Worm (Caenorhabditis elegans): ENCODE data around the gene F49F1.12.

The F49F1.12 gene

DNA sequence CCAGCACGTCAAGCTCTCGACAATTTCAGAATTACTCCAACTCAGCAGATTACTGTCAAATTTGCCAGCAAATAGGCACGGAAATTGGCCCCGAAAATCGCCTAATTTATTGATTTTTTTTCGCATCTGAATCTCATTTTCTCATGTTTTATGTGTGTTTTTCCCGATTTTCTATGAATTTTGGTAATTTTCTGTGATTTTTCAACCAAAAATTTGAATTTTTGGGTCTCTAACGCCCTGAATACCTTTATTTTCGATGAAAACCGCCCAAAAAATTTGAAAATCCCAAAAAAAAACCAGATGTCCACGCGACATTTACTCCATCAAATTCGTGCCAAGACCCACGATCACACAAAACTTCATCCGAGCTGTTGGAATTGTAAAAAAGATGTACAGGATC lies 33.2 kb upstream of the F49F1.12 start, which contains the start of gene dnj-15:
TSS of gene dnj-15 (plus strand) at position 301 of the 400 bp plus-strand sequence.
- TF ChIP-seq him-1 (tag; optimal IDR thresholded peaks at IDR 0.05) (no peak), Y79H2A.3 (GFP tag; conservative IDR thresholded peaks at IDR 0.05) (no peak), attf-6 (GFP tag; IDR thresholded peaks at IDR 0.05) (no peak), B0035.1 (tag; optimal IDR thresholded peaks at IDR 0.05) (no peak), madf-10 (tag; optimal IDR thresholded peaks at IDR 0.05) (no peak), nhr-27 (tag; optimal IDR thresholded peaks at IDR 0.05) (no peak), nfyb-1 (GFP tag; IDR thresholded peaks at IDR 0.05) (no peak), mcd-1 (GFP tag; IDR thresholded peaks at IDR 0.05) (no peak)

DNA sequence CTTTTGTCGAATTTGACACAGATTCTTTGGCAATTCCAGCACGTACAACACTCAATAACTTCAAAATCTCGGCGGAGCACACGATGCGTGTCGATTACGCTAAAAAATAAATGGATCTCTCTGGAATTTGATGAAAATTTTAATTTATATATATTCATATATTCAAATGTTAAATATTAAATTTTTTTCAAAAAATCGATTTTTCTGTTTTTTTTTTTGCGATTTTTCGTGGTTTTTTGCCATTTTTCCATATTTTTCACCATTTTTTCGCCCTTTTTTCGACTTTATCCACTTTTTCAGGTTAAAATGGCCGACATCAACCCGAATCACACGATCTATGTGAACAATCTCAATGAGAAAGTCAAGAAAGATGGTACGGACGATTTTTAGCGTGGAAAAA lies 30.9 kb upstream of the F49F1.12 start, which contains the start of gene rnp-3:
TSS of gene rnp-3 (plus strand) at position 301 of the 400 bp plus-strand sequence.
- TF ChIP-seq nhr-120 (GFP tag; IDR thresholded peaks at IDR 0.05), result no peak

DNA sequence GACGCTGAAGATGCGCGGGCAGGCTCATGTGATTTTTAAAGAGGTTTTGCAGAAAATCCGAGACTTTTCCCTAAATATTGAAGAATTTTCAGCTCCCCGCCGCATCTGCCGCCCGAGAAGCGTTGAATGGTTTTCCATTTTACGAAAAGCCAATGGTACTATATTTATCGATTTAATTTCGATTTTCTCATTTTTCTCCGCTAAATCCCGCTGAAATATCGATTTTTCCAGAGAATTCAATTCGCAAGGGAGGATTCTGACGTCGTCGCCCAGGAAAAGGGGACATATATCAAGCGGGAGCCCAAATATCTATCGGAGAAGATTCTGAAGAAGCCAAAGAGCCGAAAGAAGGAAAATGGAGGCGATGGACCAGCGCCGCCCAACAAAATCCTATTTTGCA lies 29.4 kb upstream of the F49F1.12 start:
- TF ChIP-seq nhr-120 (GFP tag; IDR thresholded peaks at IDR 0.05) (no peak), madf-8 (GFP tag; conservative IDR thresholded peaks at IDR 0.05) (no peak), tlf-1 (GFP tag; optimal IDR thresholded peaks at IDR 0.05) (no peak), gei-17 (GFP tag; optimal IDR thresholded peaks at IDR 0.05) (no peak), ztf-6 (GFP tag; IDR thresholded peaks at IDR 0.05) (no peak), F57A8.1 (GFP tag; optimal IDR thresholded peaks at IDR 0.05) (no peak), attf-6 (GFP tag; IDR thresholded peaks at IDR 0.05) (no peak), F10E7.11 (tag; optimal IDR thresholded peaks at IDR 0.05) (no peak), aptf-3 (GFP tag; IDR thresholded peaks at IDR 0.05) (no peak), fkh-3 (tag; optimal IDR thresholded peaks at IDR 0.05) (no peak), ztf-26 (tag; optimal IDR thresholded peaks at IDR 0.05) (no peak), lin-40 (tag; optimal IDR thresholded peaks at IDR 0.05) (no peak), B0019.2 (GFP tag; conservative IDR thresholded peaks at IDR 0.05) (no peak), Y56A3A.18 (GFP tag; IDR thresholded peaks at IDR 0.05) (no peak), madf-3 (GFP tag; IDR thresholded peaks at IDR 0.05) (no peak), F23B12.7 (tag; optimal IDR thresholded peaks at IDR 0.05; ENCODE audit: insufficient read depth) (no peak), snpc-3.4 (tag; optimal IDR thresholded peaks at IDR 0.05) (no peak), C06A6.2 (GFP tag; conservative IDR thresholded peaks at IDR 0.05) (no peak)

DNA sequence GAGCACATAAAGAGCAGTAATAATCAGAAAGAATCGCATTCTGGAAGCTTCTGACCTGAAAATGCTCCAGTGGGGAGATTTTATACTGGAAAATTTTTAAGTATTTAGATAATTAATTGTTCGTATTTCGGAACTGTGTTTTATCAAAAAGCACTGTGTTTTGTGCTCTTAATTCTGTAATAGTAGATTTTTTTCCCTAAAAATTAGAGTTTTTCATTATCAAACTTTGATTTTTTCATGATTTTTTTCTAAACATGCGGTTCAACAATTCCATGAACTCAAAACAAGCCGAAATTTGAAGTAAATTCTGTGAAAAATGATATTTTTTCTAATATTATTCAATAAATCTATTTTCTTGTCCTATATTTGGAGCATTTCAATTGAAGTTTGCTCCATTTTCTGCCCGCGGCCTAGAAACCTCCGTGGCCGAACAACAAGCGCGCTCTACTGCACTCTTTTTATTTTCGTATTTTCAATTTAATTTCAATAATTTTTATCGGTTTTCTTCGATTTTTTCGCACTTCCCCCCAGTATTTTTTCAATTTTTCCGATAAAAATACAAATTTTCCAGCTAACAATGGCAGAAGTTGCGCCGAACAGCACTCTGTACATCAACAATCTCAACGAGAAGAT lies 28.8 kb upstream of the F49F1.12 start, which contains the start of the genes K08D10.13 and rnp-2:
TSS of gene K08D10.13 (minus strand) at position 51 of the 633 bp plus-strand sequence.
TSS of gene rnp-2 (plus strand) at position 546 of the 633 bp plus-strand sequence.
- TF ChIP-seq ztf-28 (GFP tag; IDR thresholded peaks at IDR 0.05) (no peak), ceh-40 (GFP tag; IDR thresholded peaks at IDR 0.05) (no peak), F23B12.7 (tag; optimal IDR thresholded peaks at IDR 0.05; ENCODE audit: insufficient read depth) (no peak), D2030.7 (GFP tag; IDR thresholded peaks at IDR 0.05) (no peak), mel-28 (tag; optimal IDR thresholded peaks at IDR 0.05; ENCODE audit: borderline replicate concordance) (no peak), tlf-1 (GFP tag; optimal IDR thresholded peaks at IDR 0.05) (no peak), ceh-91 (GFP tag; IDR thresholded peaks at IDR 0.05) (no peak), nhr-179 (tag; optimal IDR thresholded peaks at IDR 0.05) (no peak), F39B2.1 (GFP tag; IDR thresholded peaks at IDR 0.05) (no peak), Y56A3A.18 (GFP tag; IDR thresholded peaks at IDR 0.05) (no peak), F33H1.4 (GFP tag; IDR thresholded peaks at IDR 0.05) (0 out of 2 replicates have a peak, but pooled peaks have one; percentile 18), nfya-2 (GFP tag; IDR thresholded peaks at IDR 0.05) (no peak), ztf-18 (tag; optimal IDR thresholded peaks at IDR 0.05) (no peak), F10E7.11 (tag; optimal IDR thresholded peaks at IDR 0.05) (no peak), hlh-26 (GFP tag; conservative IDR thresholded peaks at IDR 0.05) (no peak), aptf-2 (GFP tag; conservative IDR thresholded peaks at IDR 0.05) (no peak), bed-2 (GFP tag; IDR thresholded peaks at IDR 0.05) (0 out of 2 replicates have a peak, but pooled peaks have one; percentile 32), ama-1 (optimal IDR thresholded peaks at IDR 0.05) (no peak), ama-1 (GFP tag; optimal IDR thresholded peaks at IDR 0.05) (no peak), pha-4 (tag; optimal IDR thresholded peaks at IDR 0.05) (no peak), B0261.1 (tag; optimal IDR thresholded peaks at IDR 0.05) (no peak), ets-4 (GFP tag; optimal IDR thresholded peaks at IDR 0.05) (no peak), sea-2 (GFP tag; IDR thresholded peaks at IDR 0.05) (no peak), hsf-1 (GFP tag; IDR thresholded peaks at IDR 0.05) (no peak)

All from whole organism, young adult.